Fruit fly (Drosophila melanogaster) whole organism, embryonic: Measurements from ENCODE around the gene Sox100B.

Source experiments
- CG43689 ChIP-seq: fragments of 200-800 bp; sonication (Bioruptor generic); IDR thresholded peaks from 2 replicates; pipeline ENCODE4 v1.3.6; 2022; ENCODE audit warnings: missing biosample characterization, missing genetic modification characterization
- CG6854 ChIP-seq: fragments of 200-800 bp; sonication (Bioruptor generic); optimal IDR thresholded peaks from 3 replicates; lab custom pipeline; 2017; ENCODE audit warnings: missing biosample characterization, mild to moderate bottlenecking, missing genetic modification characterization
- Hey ChIP-seq: fragments of 200-800 bp; sonication (Bioruptor generic); optimal IDR thresholded peaks from 3 replicates; lab custom pipeline; 2018; ENCODE audit warnings: missing biosample characterization, mild to moderate bottlenecking, missing genetic modification characterization
- HmgD ChIP-seq: fragments of 200-800 bp; sonication (Bioruptor generic); optimal IDR thresholded peaks from 3 replicates; lab custom pipeline; 2016; ENCODE audit warnings: missing biosample characterization, missing genetic modification characterization
- tll ChIP-seq, 2 experiments: fragments of 200-800 bp in 1 of 2; fragments of >200 bp in 1 of 2; sonication (Bioruptor generic) in 1 of 2; optimal IDR thresholded peaks; 2 replicates each; lab custom pipeline; 2017 to 2019; ENCODE audit warnings: missing biosample characterization in 2 of 2, missing genetic modification characterization in 2 of 2, mild to moderate bottlenecking in 1 of 2, moderate library complexity in 1 of 2
- trem ChIP-seq: fragments of 200-800 bp; optimal IDR thresholded peaks from 3 replicates; lab custom pipeline; 2019; ENCODE audit warnings: missing biosample characterization, mild to moderate bottlenecking, missing genetic modification characterization, moderate library complexity

- TF ChIP-seq tll (GFP tag; optimal IDR thresholded peaks at IDR 0.05; lab: Kevin White, UChicago) (no peak), CG43689 (GFP tag; lab: Robert Waterston, UW) (no peak), CG6854 (GFP tag; lab: Kevin White, UChicago) (no peak), Hey (no peak), HmgD (GFP tag; lab: Kevin White, UChicago) (no peak), trem (no peak)
Measured at dm6 chr3R:31048629-31049028, 16.4 kb upstream of the Sox100B start, which contains the start of gene Alp4.
